Fruit fly (Drosophila melanogaster) whole organism, embryonic: ENCODE data around the gene Irc.
A peak's percentile ranks its signal among the peaks of the same experiment; 100 is the strongest.

Source experiments
- B-H2 ChIP-seq: fragments of 200-800 bp; sonication (Bioruptor generic); optimal IDR thresholded peaks from 2 replicates; lab custom pipeline; 2018; ENCODE audit warnings: missing biosample characterization, mild to moderate bottlenecking, missing genetic modification characterization
- Blimp-1 ChIP-seq: fragments of 200-800 bp; sonication (Bioruptor generic); optimal IDR thresholded peaks from 3 replicates; lab custom pipeline; 2018; ENCODE audit warnings: missing biosample characterization, missing genetic modification characterization, mild to moderate bottlenecking, moderate library complexity, missing genetic modification reagents
- BtbVII ChIP-seq: fragments of 200-800 bp; sonication (Bioruptor generic); optimal IDR thresholded peaks from 3 replicates; lab custom pipeline; 2017; ENCODE audit warnings: missing biosample characterization, mild to moderate bottlenecking, missing genetic modification characterization
- CG11696 ChIP-seq: fragments of 200-800 bp; sonication (Bioruptor generic); IDR thresholded peaks from 2 replicates; pipeline ENCODE4 v1.3.6; 2022; ENCODE audit warnings: missing biosample characterization, missing genetic modification characterization
- CG15479 ChIP-seq: fragments of 200-800 bp; sonication (Bioruptor generic); optimal IDR thresholded peaks from 3 replicates; lab custom pipeline; 2019; ENCODE audit warnings: missing biosample characterization, mild to moderate bottlenecking, missing genetic modification characterization, moderate library complexity
- CG1603 ChIP-seq: fragments of 200-800 bp; sonication (Bioruptor generic); optimal IDR thresholded peaks from 2 replicates; lab custom pipeline; 2019; ENCODE audit warnings: missing biosample characterization, mild to moderate bottlenecking, missing genetic modification characterization, moderate library complexity
- CG16813 ChIP-seq: fragments of 200-800 bp; sonication (Bioruptor generic); IDR thresholded peaks from 3 replicates; pipeline ENCODE4 v1.3.6; 2022; ENCODE audit warnings: missing biosample characterization, missing genetic modification characterization; ENCODE audit not compliant: partially characterized antibody
- CG17186 ChIP-seq: fragments of 200-800 bp; sonication (Bioruptor generic); optimal IDR thresholded peaks from 3 replicates; lab custom pipeline; 2017; ENCODE audit warnings: missing biosample characterization, missing genetic modification reagents, missing genetic modification characterization
- CG17612 ChIP-seq: fragments of 200-800 bp; sonication (Bioruptor generic); IDR thresholded peaks from 2 replicates; pipeline ENCODE4 v1.3.6; 2022; ENCODE audit warnings: missing biosample characterization, missing genetic modification characterization
- CG4404 ChIP-seq: fragments of 200-800 bp; sonication (Bioruptor generic); IDR thresholded peaks from 2 replicates; pipeline ENCODE4 v1.3.6; 2022; ENCODE audit warnings: missing biosample characterization, missing genetic modification characterization
- CG6813 ChIP-seq: fragments of 200-800 bp; sonication (Bioruptor generic); optimal IDR thresholded peaks from 2 replicates; lab custom pipeline; 2017; ENCODE audit warnings: missing biosample characterization, missing genetic modification characterization, mild to moderate bottlenecking, moderate library complexity, missing genetic modification reagents
- Eip74EF ChIP-seq, 2 experiments: fragments of 200-800 bp in 1 of 2; fragments of >200 bp in 1 of 2; sonication (Bioruptor generic) in 1 of 2; optimal IDR thresholded peaks; 2 replicates each; lab custom pipeline; 2017 to 2019; ENCODE audit warnings: missing biosample characterization in 2 of 2, missing genetic modification characterization in 2 of 2, mild to moderate bottlenecking in 1 of 2, moderate library complexity in 1 of 2
- Elba2 ChIP-seq: fragments of 200-800 bp; sonication (Bioruptor generic); optimal IDR thresholded peaks from 3 replicates; lab custom pipeline; 2016; ENCODE audit warnings: missing biosample characterization, missing genetic modification characterization
- Ets65A ChIP-seq: fragments of 200-800 bp; sonication (Bioruptor generic); peaks from one replicate; lab custom pipeline; 2016; ENCODE audit warnings: missing biosample characterization, missing genetic modification characterization
- GATAe ChIP-seq: fragments of 200-800 bp; sonication (Bioruptor generic); conservative IDR thresholded peaks from 2 replicates; pipeline ENCODE4 v1.3.6; 2022; ENCODE audit warnings: missing biosample characterization, missing genetic modification characterization
- HHEX ChIP-seq: fragments of 200-800 bp; sonication (Bioruptor generic); optimal IDR thresholded peaks from 3 replicates; lab custom pipeline; 2017; ENCODE audit warnings: missing biosample characterization, mild to moderate bottlenecking, missing genetic modification characterization, missing genetic modification reagents
- Hr78 ChIP-seq, 2 experiments: fragments of 200-800 bp in 1 of 2; fragments of >200 bp in 1 of 2; sonication (Bioruptor generic) in 1 of 2; optimal IDR thresholded peaks; 2 replicates each; lab custom pipeline; 2017 to 2019; ENCODE audit warnings: missing biosample characterization in 2 of 2, missing genetic modification characterization in 2 of 2, mild to moderate bottlenecking in 1 of 2, moderate library complexity in 1 of 2
- MBD-R2 ChIP-seq: fragments of 200-800 bp; sonication (Bioruptor generic); IDR thresholded peaks from 2 replicates; pipeline ENCODE4 v1.3.6; 2022; ENCODE audit warnings: missing biosample characterization, missing genetic modification characterization
- Max ChIP-seq: fragments of 200-800 bp; sonication (Bioruptor generic); optimal IDR thresholded peaks from 2 replicates; lab custom pipeline; 2016; ENCODE audit warnings: missing biosample characterization, mild to moderate bottlenecking, missing genetic modification characterization
- Oli ChIP-seq: fragments of 200-800 bp; sonication (Bioruptor generic); optimal IDR thresholded peaks from 2 replicates; lab custom pipeline; 2018; ENCODE audit warnings: missing biosample characterization, mild to moderate bottlenecking, missing genetic modification characterization, moderate library complexity
- Pdp1 ChIP-seq, 2 experiments: fragments of 200-800 bp; sonication (Bioruptor generic); optimal IDR thresholded peaks; 3 replicates each; lab custom pipeline; 2016; ENCODE audit warnings: missing biosample characterization in 2 of 2, missing genetic modification characterization in 2 of 2, mild to moderate bottlenecking in 1 of 2, moderate library complexity in 1 of 2
- Xrp1 ChIP-seq: fragments of 200-800 bp; sonication (Bioruptor generic); IDR thresholded peaks from 2 replicates; pipeline ENCODE4 v1.3.6; 2022; ENCODE audit warnings: missing biosample characterization, missing genetic modification characterization
- ewg ChIP-seq: fragments of 200-800 bp; sonication (Bioruptor generic); optimal IDR thresholded peaks from 3 replicates; lab custom pipeline; 2017; ENCODE audit warnings: mild to moderate bottlenecking, missing biosample characterization, missing genetic modification reagents, missing genetic modification characterization
- fru ChIP-seq: fragments of >200 bp; optimal IDR thresholded peaks from 2 replicates; lab custom pipeline; 2017
- grn ChIP-seq: fragments of 200-800 bp; sonication (Bioruptor generic); optimal IDR thresholded peaks from 3 replicates; lab custom pipeline; 2017; ENCODE audit warnings: missing biosample characterization, missing genetic modification characterization
- ham ChIP-seq: fragments of 200-800 bp; sonication (Bioruptor generic); IDR thresholded peaks from 2 replicates; pipeline ENCODE4 v1.3.6; 2022; ENCODE audit warnings: missing biosample characterization, missing genetic modification characterization
- ken ChIP-seq: fragments of 200-800 bp; sonication (Bioruptor generic); IDR thresholded peaks from 3 replicates; pipeline ENCODE4 v1.3.6; 2022; ENCODE audit warnings: missing biosample characterization, missing genetic modification characterization
- lilli ChIP-seq: fragments of 200-800 bp; sonication (Bioruptor generic); optimal IDR thresholded peaks from 3 replicates; lab custom pipeline; 2016; ENCODE audit warnings: missing biosample characterization, missing genetic modification characterization
- mirr ChIP-seq: fragments of 200-800 bp; sonication (Bioruptor generic); optimal IDR thresholded peaks from 3 replicates; lab custom pipeline; 2018; ENCODE audit warnings: missing biosample characterization, mild to moderate bottlenecking, missing genetic modification characterization
- nerfin-2 ChIP-seq: fragments of 200-800 bp; sonication (Bioruptor generic); IDR thresholded peaks from 2 replicates; pipeline ENCODE4 v1.3.6; 2022; ENCODE audit warnings: missing biosample characterization, missing genetic modification characterization; ENCODE audit not compliant: partially characterized antibody
- oc ChIP-seq: fragments of 200-800 bp; sonication (Bioruptor generic); optimal IDR thresholded peaks from 2 replicates; lab custom pipeline; 2018; ENCODE audit warnings: missing biosample characterization, mild to moderate bottlenecking, missing genetic modification characterization, moderate library complexity
- onecut ChIP-seq: fragments of 200-800 bp; sonication (Bioruptor generic); IDR thresholded peaks from 2 replicates; pipeline ENCODE4 v1.3.6; 2022; ENCODE audit warnings: missing biosample characterization, missing genetic modification characterization
- pho ChIP-seq: fragments of 200-800 bp; sonication (Bioruptor generic); optimal IDR thresholded peaks from 2 replicates; lab custom pipeline; 2016; ENCODE audit warnings: missing biosample characterization, missing genetic modification characterization
- run ChIP-seq: fragments of 200-800 bp; sonication (Bioruptor generic); optimal IDR thresholded peaks from 3 replicates; lab custom pipeline; 2018; ENCODE audit warnings: missing biosample characterization, mild to moderate bottlenecking, missing genetic modification characterization
- scrt ChIP-seq: fragments of 200-800 bp; sonication (Bioruptor generic); optimal IDR thresholded peaks from 2 replicates; lab custom pipeline; 2018; ENCODE audit warnings: missing biosample characterization, mild to moderate bottlenecking, missing genetic modification characterization, moderate library complexity
- sd ChIP-seq: fragments of 200-800 bp; sonication (Bioruptor generic); optimal IDR thresholded peaks from 3 replicates; lab custom pipeline; 2018; ENCODE audit warnings: missing biosample characterization, mild to moderate bottlenecking, missing genetic modification characterization, moderate library complexity
- tll ChIP-seq, 2 experiments: fragments of 200-800 bp in 1 of 2; fragments of >200 bp in 1 of 2; sonication (Bioruptor generic) in 1 of 2; optimal IDR thresholded peaks; 2 replicates each; lab custom pipeline; 2017 to 2019; ENCODE audit warnings: missing biosample characterization in 2 of 2, missing genetic modification characterization in 2 of 2, mild to moderate bottlenecking in 1 of 2, moderate library complexity in 1 of 2
- tup ChIP-seq: fragments of 200-800 bp; sonication (Bioruptor generic); optimal IDR thresholded peaks from 2 replicates; lab custom pipeline; 2016; ENCODE audit warnings: missing biosample characterization, mild to moderate bottlenecking, missing genetic modification characterization, moderate library complexity
- zen ChIP-seq: fragments of 200-800 bp; sonication (Bioruptor generic); optimal IDR thresholded peaks from 3 replicates; lab custom pipeline; 2018; ENCODE audit warnings: missing biosample characterization, mild to moderate bottlenecking, missing genetic modification characterization, moderate library complexity
- zf30C ChIP-seq: fragments of 200-800 bp; sonication (Bioruptor generic); optimal IDR thresholded peaks from 3 replicates; lab custom pipeline; 2018; ENCODE audit warnings: missing biosample characterization, mild to moderate bottlenecking, missing genetic modification characterization

The Irc gene

DNA sequence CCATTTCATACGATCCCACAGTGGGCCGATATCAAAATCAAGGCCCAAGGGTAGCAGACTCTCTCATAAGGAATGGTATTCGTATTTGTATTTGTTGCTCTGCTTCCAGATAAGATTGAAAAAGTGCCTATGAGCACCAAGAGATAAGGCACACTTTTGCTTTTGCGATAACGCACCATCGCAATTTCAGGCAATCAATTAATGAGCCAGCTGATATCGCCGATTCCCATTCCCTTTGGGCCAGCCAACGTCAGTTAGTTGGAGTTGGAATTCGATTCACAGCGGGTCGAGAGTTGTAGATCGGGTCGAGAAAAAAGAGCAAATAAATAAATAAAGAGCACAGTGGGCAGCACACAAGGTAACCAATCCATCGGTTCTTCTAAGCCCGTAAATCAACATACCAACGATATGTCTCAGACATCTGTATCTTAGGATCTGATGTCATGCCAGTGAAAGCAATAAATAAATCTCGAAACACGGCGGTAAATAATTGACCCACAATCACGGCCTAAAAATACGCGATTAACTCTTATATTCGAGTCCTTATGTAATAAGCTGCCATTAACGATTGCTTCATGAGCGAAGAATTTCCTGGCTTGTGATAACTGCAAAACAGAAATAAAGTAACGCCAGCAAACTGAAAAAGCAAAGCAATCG is 5.5 kb downstream of the Irc start, which contains the start of gene CG8907 (continued):
- TF ChIP-seq tup (no peak), lilli (GFP tag; lab: Kevin White, UChicago) (no peak), Pdp1 (GFP tag; optimal IDR thresholded peaks at IDR 0.05; lab: Kevin White, UChicago) (peak in 1 of 2 experiments; percentile 75), CG15479 (GFP tag; lab: Kevin White, UChicago) (peak; percentile 92), CG4404 (no peak), GATAe (GFP tag; lab: Robert Waterston, UW) (peak; percentile 96), B-H2 (GFP tag; lab: Kevin White, UChicago) (peak; percentile 9), CG1603 (no peak), MBD-R2 (GFP tag; lab: Robert Waterston, UW) (peak; percentile 12; the same call in 1 of the 2 replicates), BtbVII (peak; percentile 20), Hr78 (GFP tag; optimal IDR thresholded peaks at IDR 0.05; lab: Kevin White, UChicago) (peak in 1 of 2 experiments; percentile 39), fru (lab: Kevin White, UChicago) (no peak), zf30C (GFP tag; lab: Kevin White, UChicago) (no peak), sd (peak; percentile 81), pho (no peak)

- TF ChIP-seq Xrp1 (GFP tag; lab: Robert Waterston, UW) = no peak
- TF ChIP-seq mirr = peak; percentile 93
- no peak for TF ChIP-seq CG11696 (GFP tag; lab: Robert Waterston, UW)
- TF ChIP-seq grn (GFP tag; lab: Kevin White, UChicago) = peak; percentile 53
- 0 out of 2 replicates have a peak, but pooled peaks have one; percentile 13 for TF ChIP-seq GATAe (GFP tag; lab: Robert Waterston, UW)
- TF ChIP-seq Elba2 (GFP tag; lab: Kevin White, UChicago) = peak; percentile 65
Observed at dm6 chr3R:17008675-17009022, 6.0 kb downstream of the Irc start.

- TF ChIP-seq ewg (GFP tag; lab: Kevin White, UChicago) (peak; percentile 8), Max (GFP tag; lab: Kevin White, UChicago) (no peak)
Observed at dm6 chr3R:17014276-17014675, 11.6 kb downstream of the Irc start, which contains the start of gene Pxd. TSS of gene Pxd (plus strand) at chr3R:17014576.

dm6 chr3R:17016193-17016592 is 13.5 kb downstream of the Irc start:
- peak; percentile 64 for TF ChIP-seq Blimp-1 (GFP tag; lab: Kevin White, UChicago)
- peak; percentile 71 for TF ChIP-seq oc (tag; lab: Kevin White, UChicago)
- peak; percentile 37 for TF ChIP-seq onecut (GFP tag; lab: Robert Waterston, UW)
- no peak for TF ChIP-seq nerfin-2 (GFP tag; lab: Robert Waterston, UW)

DNA sequence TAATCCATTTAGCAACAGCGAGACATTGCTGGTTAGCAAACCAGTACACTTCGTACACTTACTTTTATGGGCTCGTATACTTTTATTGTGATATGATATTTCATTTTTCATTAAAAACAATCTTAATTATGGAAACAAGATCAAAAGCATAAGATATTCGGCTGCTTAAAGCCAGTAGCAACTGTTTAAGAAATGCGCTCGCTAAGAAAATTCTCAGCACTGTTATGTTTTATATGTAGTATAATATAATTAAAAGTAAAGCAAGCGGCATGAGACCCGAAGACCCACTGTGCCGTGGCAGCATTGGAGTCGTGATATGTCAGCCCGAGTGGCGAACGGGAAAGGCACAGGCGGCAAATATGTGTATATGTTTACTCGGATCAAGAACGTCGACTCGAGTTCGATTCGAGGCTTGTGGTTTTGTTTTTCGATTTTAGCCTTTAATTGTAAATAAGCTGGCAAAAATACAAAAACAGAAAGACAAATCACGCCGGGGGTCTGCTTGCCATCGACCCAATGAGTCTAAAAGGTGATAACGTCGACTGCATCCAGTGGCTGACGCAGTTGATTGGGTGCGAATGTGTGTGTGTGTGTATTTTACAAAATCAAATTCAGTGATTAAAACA is 16.3 kb downstream of the Irc start:
- TF ChIP-seq Ets65A = peak; percentile 55
- no peak for TF ChIP-seq run (tag; lab: Kevin White, UChicago)

DNA sequence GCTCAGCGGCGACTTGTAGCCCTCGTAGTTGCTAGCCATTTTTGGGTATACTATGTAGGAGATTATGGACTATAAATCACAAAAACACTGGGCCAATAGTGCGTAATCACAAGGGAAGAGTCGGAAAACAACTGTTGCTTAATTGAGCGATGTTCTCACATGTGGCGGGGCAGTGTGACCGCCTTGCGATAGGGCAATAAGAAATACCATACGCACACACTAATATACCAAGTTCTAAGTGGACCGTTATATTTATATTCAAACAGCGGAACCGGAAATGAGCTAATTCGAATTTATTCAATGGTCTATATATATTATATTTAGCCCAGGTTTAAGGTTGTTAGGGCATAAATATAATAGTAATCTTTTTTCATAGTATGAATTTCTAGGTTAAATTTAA is 18.3 kb downstream of the Irc start, which contains the start of gene Adsl:
Gene Adsl, minus strand, starts transcription at position 165 of the 400 bp plus-strand sequence.
- peak; percentile 67 for TF ChIP-seq zen (tag; lab: Kevin White, UChicago)
- no peak for TF ChIP-seq ken
- TF ChIP-seq scrt (GFP tag; lab: Kevin White, UChicago) = peak; percentile 90
- TF ChIP-seq Eip74EF (GFP tag; optimal IDR thresholded peaks at IDR 0.05; lab: Kevin White, UChicago) = no peak
- peak; percentile 51 for TF ChIP-seq Oli (tag; lab: Kevin White, UChicago)
- TF ChIP-seq ham = no peak
- no peak for TF ChIP-seq CG16813 (GFP tag; lab: Robert Waterston, UW)
- TF ChIP-seq CG17186 (GFP tag; lab: Kevin White, UChicago) = peak; percentile 60
- TF ChIP-seq tll (GFP tag; optimal IDR thresholded peaks at IDR 0.05; lab: Kevin White, UChicago) = no peak
- TF ChIP-seq CG17612 (GFP tag; lab: Robert Waterston, UW) = no peak
- peak; percentile 79 for TF ChIP-seq HHEX (GFP tag; lab: Kevin White, UChicago)
- peak; percentile 85 for TF ChIP-seq CG6813
